Worm (Caenorhabditis elegans): ENCODE measurements around the gene srj-21.

The srj-21 gene

DNA sequence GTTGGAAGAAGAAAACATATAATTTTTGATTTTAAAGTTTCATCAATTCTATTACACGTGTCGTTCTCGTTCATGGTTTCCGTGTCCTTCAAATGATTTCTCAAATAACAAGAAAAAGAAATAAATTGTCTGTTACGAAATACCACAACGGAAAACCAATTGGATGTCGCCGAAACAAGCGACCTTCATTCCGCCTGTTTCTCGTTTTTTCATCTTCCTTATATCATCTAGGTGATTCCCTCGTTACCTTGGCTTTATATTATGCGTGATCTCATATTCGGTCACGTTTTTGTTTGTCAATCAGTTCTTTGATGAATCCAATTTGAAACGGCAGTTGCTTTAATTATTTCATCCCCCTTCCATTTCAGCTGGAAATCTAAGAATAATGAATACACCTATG, 12.0 kb downstream of the srj-21 start:
- TF ChIP-seq ceh-48 (tag; optimal IDR thresholded peaks at IDR 0.05) (no peak), dve-1 (tag; optimal IDR thresholded peaks at IDR 0.05) (no peak), nhr-232 (tag; optimal IDR thresholded peaks at IDR 0.05) (no peak), pros-1 (tag; optimal IDR thresholded peaks at IDR 0.05) (no peak), che-1 (tag; optimal IDR thresholded peaks at IDR 0.05) (no peak), ceh-30 (tag; optimal IDR thresholded peaks at IDR 0.05) (no peak), F13H6.1 (tag; optimal IDR thresholded peaks at IDR 0.05) (no peak), pax-1 (tag; optimal IDR thresholded peaks at IDR 0.05) (no peak), C08G9.2 (tag; optimal IDR thresholded peaks at IDR 0.05) (no peak), unc-55 (GFP tag; optimal IDR thresholded peaks at IDR 0.05) (no peak), ceh-22 (tag; optimal IDR thresholded peaks at IDR 0.05) (no peak), nfya-1 (tag; optimal IDR thresholded peaks at IDR 0.05) (no peak), gmeb-2 (tag; optimal IDR thresholded peaks at IDR 0.05) (no peak), odd-2 (tag; optimal IDR thresholded peaks at IDR 0.05) (no peak), npax-4 (tag; optimal IDR thresholded peaks at IDR 0.05) (no peak), hlh-15 (tag; optimal IDR thresholded peaks at IDR 0.05) (no peak)

DNA sequence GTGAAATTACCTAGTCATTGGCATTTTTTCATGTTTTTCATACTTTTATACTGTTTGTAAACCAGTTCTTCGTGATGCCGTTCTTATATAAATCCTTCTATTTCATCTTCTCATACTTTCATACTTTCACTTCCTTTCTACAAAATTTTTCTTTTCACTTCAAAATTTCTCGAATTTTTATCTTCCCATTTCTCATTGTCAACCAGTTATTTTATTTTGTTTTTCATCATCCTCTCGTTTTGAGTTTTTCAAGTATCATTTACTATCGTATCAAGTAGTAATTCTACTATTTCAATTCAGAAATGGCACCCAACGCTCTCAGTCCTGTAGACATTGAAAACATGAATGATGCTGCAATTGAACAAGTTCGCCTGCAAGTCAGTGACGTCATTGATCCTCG, 13.5 kb downstream of the srj-21 start, which contains the start of gene F28H7.8:
TSS of gene F28H7.8 (plus strand) at position 301 of the 400 bp plus-strand sequence.
- TF ChIP-seq ceh-48 (tag; optimal IDR thresholded peaks at IDR 0.05) (no peak), odd-2 (tag; optimal IDR thresholded peaks at IDR 0.05) (no peak), pax-1 (tag; optimal IDR thresholded peaks at IDR 0.05) (no peak), ceh-18 (tag; optimal IDR thresholded peaks at IDR 0.05) (no peak), syd-9 (tag; optimal IDR thresholded peaks at IDR 0.05) (no peak), ets-4 (tag; optimal IDR thresholded peaks at IDR 0.05) (no peak), ceh-2 (tag; optimal IDR thresholded peaks at IDR 0.05) (no peak), ceh-34 (tag; optimal IDR thresholded peaks at IDR 0.05) (no peak), unc-86 (tag; optimal IDR thresholded peaks at IDR 0.05) (no peak)

- TF ChIP-seq ceh-22 (tag; optimal IDR thresholded peaks at IDR 0.05) (no peak), lim-6 (tag; optimal IDR thresholded peaks at IDR 0.05) (no peak), C08G9.2 (tag; optimal IDR thresholded peaks at IDR 0.05) (no peak), hlh-6 (tag; optimal IDR thresholded peaks at IDR 0.05) (no peak), odd-2 (tag; optimal IDR thresholded peaks at IDR 0.05) (no peak), fax-1 (tag; optimal IDR thresholded peaks at IDR 0.05) (no peak), madf-2 (tag; optimal IDR thresholded peaks at IDR 0.05) (no peak), ztf-16 (tag; optimal IDR thresholded peaks at IDR 0.05) (no peak), ceh-24 (tag; optimal IDR thresholded peaks at IDR 0.05) (no peak), ceh-6 (GFP tag; optimal IDR thresholded peaks at IDR 0.05) (no peak)
Observed at ce11 chrV:10760839-10761238, 15.7 kb downstream of the srj-21 start.

DNA sequence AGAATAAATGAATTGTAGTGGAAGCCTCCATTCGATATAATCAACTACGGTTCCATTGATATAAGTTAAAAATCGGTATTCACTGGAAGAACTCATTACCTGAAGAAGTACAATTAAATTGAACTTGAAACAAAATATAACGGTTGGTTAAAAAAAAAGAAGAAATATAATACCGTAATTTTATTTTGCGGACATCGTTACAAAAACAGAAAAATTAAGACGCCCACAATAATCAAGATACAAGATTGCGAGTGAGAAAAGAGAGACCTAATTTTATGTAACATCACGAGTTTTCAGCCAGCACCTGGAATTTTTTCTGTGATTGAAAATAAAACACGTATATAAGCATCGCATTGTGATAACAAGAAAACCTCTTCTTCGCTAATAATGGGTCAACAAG, 17.6 kb downstream of the srj-21 start, which contains the start of gene sre-6:
TSS of gene sre-6 (minus strand) at position 101 of the 400 bp plus-strand sequence.
- TF ChIP-seq fkh-10 (GFP tag; optimal IDR thresholded peaks at IDR 0.05): no peak
- TF ChIP-seq ref-2 (tag; optimal IDR thresholded peaks at IDR 0.05): no peak
- no peak for TF ChIP-seq gmeb-2 (tag; optimal IDR thresholded peaks at IDR 0.05)
- no peak for TF ChIP-seq hlh-13 (GFP tag; optimal IDR thresholded peaks at IDR 0.05)
- TF ChIP-seq che-1 (tag; optimal IDR thresholded peaks at IDR 0.05): no peak
- no peak for TF ChIP-seq lin-11 (tag; optimal IDR thresholded peaks at IDR 0.05)
- no peak for TF ChIP-seq dve-1 (tag; optimal IDR thresholded peaks at IDR 0.05)
- TF ChIP-seq unc-42 (tag; optimal IDR thresholded peaks at IDR 0.05): no peak
- no peak for TF ChIP-seq tbx-7 (tag; optimal IDR thresholded peaks at IDR 0.05)
- TF ChIP-seq fkh-6 (tag; optimal IDR thresholded peaks at IDR 0.05): no peak
- TF ChIP-seq hlh-15 (tag; optimal IDR thresholded peaks at IDR 0.05): no peak

DNA sequence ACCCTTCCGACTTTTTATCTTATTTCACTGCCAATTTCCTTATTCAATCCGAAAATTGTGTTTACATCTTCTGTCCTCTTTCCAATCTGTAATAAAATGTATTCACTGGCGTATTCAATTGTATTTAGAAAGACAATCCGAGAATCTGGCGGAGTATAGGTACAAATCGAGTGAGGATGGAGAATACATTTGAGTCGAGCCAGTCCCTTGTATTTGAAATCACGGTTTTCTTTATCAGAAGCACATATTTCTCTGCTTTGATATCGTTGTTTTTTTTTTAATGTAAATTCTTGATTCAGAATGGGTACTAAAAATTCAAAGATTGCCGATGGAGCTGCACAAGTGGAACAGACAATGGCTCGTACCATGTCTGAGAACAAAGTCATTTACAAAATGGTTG, 18.9 kb downstream of the srj-21 start, which contains the start of gene ocr-1:
TSS of gene ocr-1 (plus strand) at position 301 of the 400 bp plus-strand sequence.
- TF ChIP-seq zip-5 (tag; optimal IDR thresholded peaks at IDR 0.05) (no peak), hlh-15 (tag; optimal IDR thresholded peaks at IDR 0.05) (no peak), ref-2 (tag; optimal IDR thresholded peaks at IDR 0.05) (no peak), sox-4 (tag; optimal IDR thresholded peaks at IDR 0.05) (no peak), nfya-1 (tag; optimal IDR thresholded peaks at IDR 0.05) (no peak), K02D7.2 (tag; optimal IDR thresholded peaks at IDR 0.05) (no peak), C38D4.7 (GFP tag; optimal IDR thresholded peaks at IDR 0.05) (no peak), madf-2 (tag; optimal IDR thresholded peaks at IDR 0.05) (no peak), eyg-1 (tag; optimal IDR thresholded peaks at IDR 0.05) (no peak)
